Fruit fly (Drosophila melanogaster) whole organism, embryonic: ENCODE results near the gene Cpr30B.

ENCODE experiments used
- Adf1 ChIP-seq: fragments of 200-800 bp; sonication (Bioruptor generic); IDR thresholded peaks from 2 replicates; pipeline ENCODE4 v1.3.6; 2022; ENCODE audit warnings: missing biosample characterization, missing genetic modification characterization
- CG10147 ChIP-seq: fragments of 200-800 bp; sonication (Bioruptor generic); optimal IDR thresholded peaks from 2 replicates; lab custom pipeline; 2019; ENCODE audit warnings: missing biosample characterization, mild to moderate bottlenecking, missing genetic modification characterization, moderate library complexity
- CG1024 ChIP-seq: fragments of 200-800 bp; sonication (Bioruptor generic); IDR thresholded peaks from 2 replicates; pipeline ENCODE4 v1.3.6; 2022; ENCODE audit warnings: missing biosample characterization, missing genetic modification characterization
- CG10543 ChIP-seq: fragments of 200-800 bp; sonication (Bioruptor generic); optimal IDR thresholded peaks from 3 replicates; lab custom pipeline; 2017; ENCODE audit warnings: missing biosample characterization, mild to moderate bottlenecking, missing genetic modification characterization, moderate library complexity
- CG11695 ChIP-seq: fragments of 200-800 bp; sonication (Bioruptor generic); IDR thresholded peaks from 3 replicates; pipeline ENCODE4 v1.3.6; 2022; ENCODE audit warnings: missing biosample characterization, missing genetic modification characterization
- CG1233 ChIP-seq: fragments of 200-800 bp; sonication (Bioruptor generic); optimal IDR thresholded peaks from 4 replicates; lab custom pipeline; 2018; ENCODE audit warnings: missing biosample characterization, mild to moderate bottlenecking, missing genetic modification characterization
- CG13894 ChIP-seq: fragments of 200-800 bp; sonication (Bioruptor generic); optimal IDR thresholded peaks from 3 replicates; lab custom pipeline; 2018; ENCODE audit warnings: missing biosample characterization, mild to moderate bottlenecking, missing genetic modification characterization, moderate library complexity
- CG15011 ChIP-seq: fragments of 200-800 bp; sonication (Bioruptor generic); optimal IDR thresholded peaks from 3 replicates; lab custom pipeline; 2018; ENCODE audit warnings: missing biosample characterization, mild to moderate bottlenecking, missing genetic modification characterization
- CG15514 ChIP-seq: fragments of 200-800 bp; sonication (Bioruptor generic); optimal IDR thresholded peaks from 3 replicates; lab custom pipeline; 2017; ENCODE audit warnings: missing biosample characterization, missing genetic modification characterization, mild to moderate bottlenecking, moderate library complexity, missing genetic modification reagents
- CG1647 ChIP-seq: fragments of 200-800 bp; sonication (Bioruptor generic); optimal IDR thresholded peaks from 3 replicates; lab custom pipeline; 2016; ENCODE audit warnings: missing biosample characterization, missing genetic modification characterization
- CG17802 ChIP-seq: fragments of 200-800 bp; sonication (Bioruptor generic); optimal IDR thresholded peaks from 2 replicates; lab custom pipeline; 2018; ENCODE audit warnings: missing biosample characterization, mild to moderate bottlenecking, missing genetic modification characterization, moderate library complexity
- CG18011 ChIP-seq: fragments of 200-800 bp; sonication (Bioruptor generic); optimal IDR thresholded peaks from 2 replicates; lab custom pipeline; 2017; ENCODE audit warnings: missing biosample characterization, missing genetic modification characterization, mild to moderate bottlenecking, moderate library complexity, missing genotype
- CG18764 ChIP-seq: fragments of 200-800 bp; sonication (Bioruptor generic); optimal IDR thresholded peaks from 3 replicates; lab custom pipeline; 2016; ENCODE audit warnings: missing biosample characterization, missing genetic modification characterization
- CG2116 ChIP-seq: fragments of 200-800 bp; sonication (Bioruptor generic); optimal IDR thresholded peaks from 3 replicates; lab custom pipeline; 2018; ENCODE audit warnings: missing biosample characterization, mild to moderate bottlenecking, missing genetic modification characterization
- CG3838 ChIP-seq: fragments of 200-800 bp; sonication (Bioruptor generic); optimal IDR thresholded peaks from 3 replicates; lab custom pipeline; 2016; ENCODE audit warnings: missing biosample characterization, missing genetic modification characterization
- CG4707 ChIP-seq: fragments of 200-800 bp; sonication (Bioruptor generic); optimal IDR thresholded peaks from 2 replicates; lab custom pipeline; 2018; ENCODE audit warnings: missing biosample characterization, mild to moderate bottlenecking, missing genetic modification characterization, moderate library complexity
- CG5180 ChIP-seq: fragments of 200-800 bp; sonication (Bioruptor generic); optimal IDR thresholded peaks from 3 replicates; lab custom pipeline; 2017; ENCODE audit warnings: missing biosample characterization, missing genetic modification characterization, mild to moderate bottlenecking, moderate library complexity, missing genetic modification reagents
- CG7963 ChIP-seq: fragments of 200-800 bp; sonication (Bioruptor generic); IDR thresholded peaks from 3 replicates; pipeline ENCODE4 v1.3.6; 2022; ENCODE audit warnings: missing biosample characterization, missing genetic modification characterization; ENCODE audit not compliant: partially characterized antibody
- D19A ChIP-seq: fragments of 200-800 bp; optimal IDR thresholded peaks from 3 replicates; lab custom pipeline; 2019; ENCODE audit warnings: missing biosample characterization, mild to moderate bottlenecking, missing genetic modification characterization, moderate library complexity
- E2f1 ChIP-seq: fragments of 200-800 bp; sonication (Bioruptor generic); IDR thresholded peaks from 2 replicates; pipeline ENCODE4 v1.3.6; 2022; ENCODE audit warnings: missing biosample characterization, missing genetic modification characterization
- NfI ChIP-seq: fragments of 200-800 bp; sonication (Bioruptor generic); optimal IDR thresholded peaks from 3 replicates; lab custom pipeline; 2018; ENCODE audit warnings: missing biosample characterization, mild to moderate bottlenecking, missing genetic modification characterization, moderate library complexity
- Ptx1 ChIP-seq: fragments of 200-800 bp; sonication (Bioruptor generic); IDR thresholded peaks from 2 replicates; pipeline ENCODE4 v1.3.6; 2022; ENCODE audit warnings: missing biosample characterization, missing genetic modification characterization
- Sox102F ChIP-seq: fragments of 200-800 bp; sonication (Bioruptor generic); optimal IDR thresholded peaks from 2 replicates; lab custom pipeline; 2018; ENCODE audit warnings: missing biosample characterization, mild to moderate bottlenecking, missing genetic modification characterization, moderate library complexity
- Sry-β ChIP-seq: fragments of 200-800 bp; sonication (Bioruptor generic); optimal IDR thresholded peaks from 2 replicates; lab custom pipeline; 2018; ENCODE audit warnings: missing biosample characterization, mild to moderate bottlenecking, missing genetic modification characterization, moderate library complexity
- Ssrp ChIP-seq: fragments of 200-800 bp; sonication (Bioruptor generic); optimal IDR thresholded peaks from 2 replicates; lab custom pipeline; 2018; ENCODE audit warnings: missing biosample characterization, mild to moderate bottlenecking, missing genetic modification characterization, moderate library complexity
- Stat92E ChIP-seq, 3 experiments: fragments of >200 bp in 2 of 3; fragments of 200-800 bp in 1 of 3; sonication (Bioruptor generic) in 1 of 3; optimal IDR thresholded peaks; 2 replicates each; lab custom pipeline; 2017 to 2019; ENCODE audit warnings: missing biosample characterization in 3 of 3, missing genetic modification characterization in 3 of 3, mild to moderate bottlenecking in 1 of 3, moderate library complexity in 1 of 3
- Vsx1 ChIP-seq: fragments of 200-800 bp; sonication (Bioruptor generic); optimal IDR thresholded peaks from 2 replicates; lab custom pipeline; 2017; ENCODE audit warnings: missing biosample characterization, mild to moderate bottlenecking, missing genetic modification characterization, missing genetic modification reagents
- ab ChIP-seq: fragments of 200-800 bp; sonication (Bioruptor generic); optimal IDR thresholded peaks from 2 replicates; lab custom pipeline; 2016; ENCODE audit warnings: missing biosample characterization, missing genetic modification characterization
- al ChIP-seq: fragments of 200-800 bp; sonication (Bioruptor generic); IDR thresholded peaks from 2 replicates; pipeline ENCODE4 v1.3.6; 2022; ENCODE audit warnings: missing biosample characterization, missing genetic modification characterization
- amos ChIP-seq: fragments of 200-800 bp; sonication (Bioruptor generic); IDR thresholded peaks from 2 replicates; pipeline ENCODE4 v1.3.6; 2022; ENCODE audit warnings: missing biosample characterization, missing genetic modification characterization; ENCODE audit not compliant: partially characterized antibody
- aop ChIP-seq: fragments of 200-800 bp; sonication (Bioruptor generic); IDR thresholded peaks from 2 replicates; pipeline ENCODE4 v1.3.6; 2022; ENCODE audit warnings: missing biosample characterization, missing genetic modification characterization
- ara ChIP-seq: fragments of 200-800 bp; sonication (Bioruptor generic); IDR thresholded peaks from 2 replicates; pipeline ENCODE4 v1.3.6; 2022; ENCODE audit warnings: missing biosample characterization, missing genetic modification characterization
- br ChIP-seq: fragments of >200 bp; optimal IDR thresholded peaks from 2 replicates; lab custom pipeline; 2017
- dm ChIP-seq: fragments of 200-800 bp; sonication (Bioruptor generic); optimal IDR thresholded peaks from 3 replicates; lab custom pipeline; 2016; ENCODE audit warnings: missing biosample characterization, missing genetic modification characterization
- dmrt99B ChIP-seq: fragments of 200-800 bp; sonication (Bioruptor generic); optimal IDR thresholded peaks from 2 replicates; lab custom pipeline; 2018; ENCODE audit warnings: missing biosample characterization, mild to moderate bottlenecking, missing genetic modification characterization, moderate library complexity
- eyg ChIP-seq: fragments of 200-800 bp; sonication (Bioruptor generic); optimal IDR thresholded peaks from 3 replicates; lab custom pipeline; 2016; ENCODE audit warnings: missing biosample characterization, missing genetic modification characterization
- fru ChIP-seq: fragments of >200 bp; optimal IDR thresholded peaks from 2 replicates; lab custom pipeline; 2017
- gro ChIP-seq: fragments of 200-800 bp; sonication (Bioruptor generic); optimal IDR thresholded peaks from 2 replicates; lab custom pipeline; 2016; ENCODE audit warnings: missing biosample characterization, missing genetic modification characterization
- kni ChIP-seq: fragments of 200-800 bp; sonication (Bioruptor generic); optimal IDR thresholded peaks from 3 replicates; lab custom pipeline; 2017; ENCODE audit warnings: mild to moderate bottlenecking, missing biosample characterization, missing genetic modification reagents, missing genetic modification characterization
- mam ChIP-seq: fragments of 200-800 bp; sonication (Bioruptor generic); optimal IDR thresholded peaks from 3 replicates; lab custom pipeline; 2016; ENCODE audit warnings: missing biosample characterization, missing genetic modification characterization
- org-1 ChIP-seq: fragments of 200-800 bp; sonication (Bioruptor generic); optimal IDR thresholded peaks from 2 replicates; lab custom pipeline; 2017; ENCODE audit warnings: missing biosample characterization, missing genetic modification characterization
- pum ChIP-seq: fragments of 200-800 bp; sonication (Bioruptor generic); optimal IDR thresholded peaks from 2 replicates; lab custom pipeline; 2016; ENCODE audit warnings: missing biosample characterization, missing genetic modification characterization
- slou ChIP-seq: fragments of 200-800 bp; sonication (Bioruptor generic); optimal IDR thresholded peaks from 3 replicates; lab custom pipeline; 2016; ENCODE audit warnings: missing biosample characterization, missing genetic modification characterization
- sr ChIP-seq: fragments of 200-800 bp; sonication (Bioruptor generic); IDR thresholded peaks from 3 replicates; pipeline ENCODE4 v1.3.6; 2022; ENCODE audit warnings: missing biosample characterization, missing genetic modification characterization
- stc ChIP-seq: fragments of 200-800 bp; sonication (Bioruptor generic); IDR thresholded peaks from 2 replicates; pipeline ENCODE4 v1.3.6; 2022; ENCODE audit warnings: missing biosample characterization, missing genetic modification characterization
- stwl ChIP-seq: fragments of 200-800 bp; sonication (Bioruptor generic); optimal IDR thresholded peaks from 3 replicates; lab custom pipeline; 2018; ENCODE audit warnings: missing biosample characterization, mild to moderate bottlenecking, missing genetic modification characterization, moderate library complexity
- tgo ChIP-seq: fragments of 200-800 bp; sonication (Bioruptor generic); IDR thresholded peaks from 3 replicates; pipeline ENCODE4 v1.3.6; 2022; ENCODE audit warnings: missing biosample characterization, missing genetic modification characterization
- trem ChIP-seq: fragments of 200-800 bp; optimal IDR thresholded peaks from 3 replicates; lab custom pipeline; 2019; ENCODE audit warnings: missing biosample characterization, mild to moderate bottlenecking, missing genetic modification characterization, moderate library complexity
- unc-4 ChIP-seq: fragments of 200-800 bp; sonication (Bioruptor generic); IDR thresholded peaks from 2 replicates; pipeline ENCODE4 v1.3.6; 2022; ENCODE audit warnings: missing biosample characterization, missing genetic modification characterization; ENCODE audit not compliant: partially characterized antibody
- vfl ChIP-seq: fragments of 200-800 bp; sonication (Bioruptor generic); optimal IDR thresholded peaks from 2 replicates; lab custom pipeline; 2016; ENCODE audit warnings: missing biosample characterization, missing genetic modification characterization

Gene Cpr30B

DNA sequence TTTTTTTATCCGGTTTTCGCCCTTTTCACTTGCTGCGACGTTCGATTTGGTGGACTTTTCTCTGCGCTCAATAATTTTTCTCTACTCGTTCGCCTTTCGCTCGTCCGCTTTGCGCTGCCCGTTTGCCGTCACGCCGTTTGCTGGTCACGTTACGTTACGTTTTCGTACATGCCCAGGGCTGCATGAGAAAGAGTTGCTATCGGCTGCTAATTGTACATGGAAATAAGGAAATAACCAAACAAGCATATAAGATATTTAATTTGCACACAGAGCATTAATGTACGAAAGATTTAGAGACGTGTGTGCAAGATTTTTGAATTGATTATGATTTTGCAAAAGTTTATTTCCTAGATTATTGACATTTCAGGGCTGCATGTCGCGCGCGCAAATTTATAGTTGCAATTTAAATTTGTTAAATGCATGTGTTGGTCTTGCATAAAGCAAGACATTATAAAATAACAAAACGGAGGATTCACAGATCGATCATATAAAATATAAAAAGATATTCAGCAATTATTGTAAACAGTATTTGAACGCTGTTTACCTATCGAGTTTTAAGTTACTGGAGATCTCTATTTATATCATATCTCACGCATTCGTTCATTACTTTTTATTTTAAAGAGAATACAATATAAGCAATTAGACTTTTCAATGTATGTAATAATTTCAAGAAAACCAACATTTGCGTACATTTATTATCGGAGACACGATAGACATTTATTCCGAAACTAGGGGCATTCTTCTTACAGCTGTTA is 47.8 kb upstream of the Cpr30B start, which contains the start of gene Gdi (continued):
- TF ChIP-seq fru (lab: Kevin White, UChicago) (peak; percentile 30), CG2116 (peak; percentile 95), CG10147 (GFP tag; lab: Kevin White, UChicago) (no peak), stwl (tag; lab: Kevin White, UChicago) (no peak), kni (GFP tag; lab: Kevin White, UChicago) (no peak), Stat92E (GFP tag; optimal IDR thresholded peaks at IDR 0.05; lab: Kevin White, UChicago) (no peak), vfl (no peak), CG13894 (peak; percentile 13), CG15011 (GFP tag; lab: Kevin White, UChicago) (no peak), ab (GFP tag; lab: Kevin White, UChicago) (no peak), CG15514 (GFP tag; lab: Kevin White, UChicago) (peak; percentile 67), CG18764 (no peak), E2f1 (no peak), Sry-β (GFP tag; lab: Kevin White, UChicago) (no peak), CG1024 (GFP tag; lab: Robert Waterston, UW) (no peak), Sox102F (GFP tag; lab: Kevin White, UChicago) (peak; percentile 23), dmrt99B (tag; lab: Kevin White, UChicago) (no peak), CG1647 (GFP tag; lab: Kevin White, UChicago) (no peak), eyg (GFP tag; lab: Kevin White, UChicago) (no peak), CG18011 (GFP tag; lab: Kevin White, UChicago) (no peak), Ssrp (tag; lab: Kevin White, UChicago) (peak; percentile 4), sr (GFP tag; lab: Robert Waterston, UW) (no peak), mam (peak; percentile 64), unc-4 (no peak), slou (GFP tag; lab: Kevin White, UChicago) (peak; percentile 30), trem (tag; lab: Kevin White, UChicago) (peak; percentile 17), NfI (GFP tag; lab: Kevin White, UChicago) (peak; percentile 34), CG4707 (GFP tag; lab: Kevin White, UChicago) (no peak), gro (no peak), br (lab: Kevin White, UChicago) (no peak), dm (GFP tag; lab: Kevin White, UChicago) (no peak), CG5180 (GFP tag; lab: Kevin White, UChicago) (no peak), tgo (GFP tag; lab: Robert Waterston, UW) (no peak), aop (GFP tag; lab: Robert Waterston, UW) (no peak), pum (GFP tag; lab: Kevin White, UChicago) (peak; percentile 14), CG17802 (tag; lab: Kevin White, UChicago) (no peak), CG3838 (GFP tag; lab: Kevin White, UChicago) (no peak), D19A (tag; lab: Kevin White, UChicago) (no peak), al (GFP tag; lab: Robert Waterston, UW) (no peak), Adf1 (GFP tag; lab: Robert Waterston, UW) (no peak), org-1 (no peak), CG7963 (GFP tag; lab: Robert Waterston, UW) (no peak), CG1233 (peak; percentile 20), ara (no peak), CG11695 (no peak), CG10543 (GFP tag; lab: Kevin White, UChicago) (peak; percentile 3), Vsx1 (no peak), stc (GFP tag; lab: Robert Waterston, UW) (no peak), amos (peak; percentile 39; the same call in 1 of the 2 replicates), Ptx1 (no peak)
